Fruit fly (Drosophila melanogaster) whole organism, embryonic: ENCODE results near the gene rb.
A peak's percentile ranks its signal among the peaks of the same experiment; 100 is the strongest.

Experiments
- CG10267 ChIP-seq: fragments of 200-800 bp; sonication (Bioruptor generic); optimal IDR thresholded peaks from 2 replicates; lab custom pipeline; 2018; ENCODE audit warnings: missing biosample characterization, mild to moderate bottlenecking, missing genetic modification characterization, moderate library complexity
- CG13424 ChIP-seq: fragments of 200-800 bp; sonication (Bioruptor generic); optimal IDR thresholded peaks from 2 replicates; lab custom pipeline; 2019; ENCODE audit warnings: missing biosample characterization, mild to moderate bottlenecking, missing genetic modification characterization, moderate library complexity
- CG13624 ChIP-seq: fragments of 200-800 bp; sonication (Bioruptor generic); optimal IDR thresholded peaks from 2 replicates; lab custom pipeline; 2016; ENCODE audit warnings: missing biosample characterization, missing genetic modification characterization
- CG13775 ChIP-seq: fragments of 200-800 bp; sonication (Bioruptor generic); optimal IDR thresholded peaks from 3 replicates; lab custom pipeline; 2017; ENCODE audit warnings: missing biosample characterization, mild to moderate bottlenecking, missing genetic modification characterization
- CG14860 ChIP-seq: fragments of 200-800 bp; sonication (Bioruptor generic); IDR thresholded peaks from 3 replicates; pipeline ENCODE4 v1.3.6; 2022; ENCODE audit warnings: missing biosample characterization, missing genetic modification characterization; ENCODE audit not compliant: partially characterized antibody
- CG15479 ChIP-seq: fragments of 200-800 bp; sonication (Bioruptor generic); optimal IDR thresholded peaks from 3 replicates; lab custom pipeline; 2019; ENCODE audit warnings: missing biosample characterization, mild to moderate bottlenecking, missing genetic modification characterization, moderate library complexity
- CG1602 ChIP-seq: fragments of 200-800 bp; sonication (Bioruptor generic); optimal IDR thresholded peaks from 3 replicates; lab custom pipeline; 2016; ENCODE audit warnings: missing biosample characterization, missing genetic modification characterization
- CG1603 ChIP-seq: fragments of 200-800 bp; sonication (Bioruptor generic); optimal IDR thresholded peaks from 2 replicates; lab custom pipeline; 2019; ENCODE audit warnings: missing biosample characterization, mild to moderate bottlenecking, missing genetic modification characterization, moderate library complexity
- CG16779 ChIP-seq: fragments of 200-800 bp; sonication (Bioruptor generic); IDR thresholded peaks from 2 replicates; pipeline ENCODE4 v1.3.6; 2022; ENCODE audit warnings: missing biosample characterization, missing genetic modification characterization
- CG17361 ChIP-seq: fragments of 200-800 bp; sonication (Bioruptor generic); IDR thresholded peaks from 3 replicates; pipeline ENCODE4 v1.3.6; 2022; ENCODE audit warnings: missing biosample characterization, missing genetic modification characterization
- CG18476 ChIP-seq: fragments of 200-800 bp; sonication (Bioruptor generic); optimal IDR thresholded peaks from 2 replicates; lab custom pipeline; 2016; ENCODE audit warnings: missing biosample characterization, mild to moderate bottlenecking, missing genetic modification characterization
- CG18599 ChIP-seq: fragments of 200-800 bp; sonication (Bioruptor generic); optimal IDR thresholded peaks from 3 replicates; lab custom pipeline; 2017; ENCODE audit warnings: missing biosample characterization, missing genetic modification characterization, mild to moderate bottlenecking, moderate library complexity, missing genetic modification reagents
- CG2678 ChIP-seq: fragments of 200-800 bp; sonication (Bioruptor generic); optimal IDR thresholded peaks from 3 replicates; lab custom pipeline; 2019; ENCODE audit warnings: missing biosample characterization, mild to moderate bottlenecking, missing genetic modification characterization, moderate library complexity
- CG42726 ChIP-seq: fragments of 200-800 bp; sonication (Bioruptor generic); IDR thresholded peaks from 2 replicates; pipeline ENCODE4 v1.3.6; 2022; ENCODE audit warnings: missing biosample characterization, missing genetic modification characterization; ENCODE audit not compliant: partially characterized antibody
- CG4617 ChIP-seq: fragments of 200-800 bp; sonication (Bioruptor generic); optimal IDR thresholded peaks from 3 replicates; lab custom pipeline; 2016; ENCODE audit warnings: missing biosample characterization, missing genetic modification characterization, borderline replicate concordance
- CG5245 ChIP-seq: fragments of 200-800 bp; sonication (Bioruptor generic); optimal IDR thresholded peaks from 3 replicates; lab custom pipeline; 2016; ENCODE audit warnings: missing biosample characterization, missing genetic modification characterization
- CG6765 ChIP-seq: fragments of 200-800 bp; sonication (Bioruptor generic); optimal IDR thresholded peaks from 3 replicates; lab custom pipeline; 2017; ENCODE audit warnings: missing biosample characterization, mild to moderate bottlenecking, missing genetic modification characterization
- CG8290 ChIP-seq, 3 experiments: fragments of 200-800 bp; sonication (Bioruptor generic); optimal IDR thresholded peaks; 2 replicates each; lab custom pipeline; 2016 to 2019; ENCODE audit warnings: missing biosample characterization in 3 of 3, missing genetic modification characterization in 3 of 3, mild to moderate bottlenecking in 2 of 3, moderate library complexity in 1 of 3
- CG8478 ChIP-seq: fragments of >200 bp; optimal IDR thresholded peaks from 2 replicates; lab custom pipeline; 2018
- Elba2 ChIP-seq: fragments of 200-800 bp; sonication (Bioruptor generic); optimal IDR thresholded peaks from 3 replicates; lab custom pipeline; 2016; ENCODE audit warnings: missing biosample characterization, missing genetic modification characterization
- Fer1 ChIP-seq: fragments of 200-800 bp; sonication (Bioruptor generic); optimal IDR thresholded peaks from 2 replicates; lab custom pipeline; 2017; ENCODE audit warnings: missing biosample characterization, mild to moderate bottlenecking, missing genetic modification characterization
- HLHmδ ChIP-seq: fragments of 200-800 bp; sonication (Bioruptor generic); optimal IDR thresholded peaks from 2 replicates; lab custom pipeline; 2018; ENCODE audit warnings: missing biosample characterization, mild to moderate bottlenecking, missing genetic modification characterization, moderate library complexity
- HmgD ChIP-seq: fragments of 200-800 bp; sonication (Bioruptor generic); optimal IDR thresholded peaks from 3 replicates; lab custom pipeline; 2016; ENCODE audit warnings: missing biosample characterization, missing genetic modification characterization
- Med ChIP-seq: fragments of 200-800 bp; sonication (Bioruptor generic); peaks from one replicate; lab custom pipeline; 2016; ENCODE audit warnings: missing biosample characterization, missing genetic modification characterization, mild to moderate bottlenecking, inconsistent platforms, moderate library complexity
- NK7.1 ChIP-seq: fragments of 200-800 bp; sonication (Bioruptor generic); optimal IDR thresholded peaks from 3 replicates; lab custom pipeline; 2016; ENCODE audit warnings: missing biosample characterization, missing genetic modification characterization
- Oli ChIP-seq: fragments of 200-800 bp; sonication (Bioruptor generic); optimal IDR thresholded peaks from 2 replicates; lab custom pipeline; 2018; ENCODE audit warnings: missing biosample characterization, mild to moderate bottlenecking, missing genetic modification characterization, moderate library complexity
- Pdp1 ChIP-seq, 2 experiments: fragments of 200-800 bp; sonication (Bioruptor generic); optimal IDR thresholded peaks; 3 replicates each; lab custom pipeline; 2016; ENCODE audit warnings: missing biosample characterization in 2 of 2, missing genetic modification characterization in 2 of 2, mild to moderate bottlenecking in 1 of 2, moderate library complexity in 1 of 2
- Sin3A ChIP-seq: fragments of >200 bp; optimal IDR thresholded peaks from 2 replicates; lab custom pipeline; 2018
- Ssrp ChIP-seq: fragments of 200-800 bp; sonication (Bioruptor generic); optimal IDR thresholded peaks from 2 replicates; lab custom pipeline; 2018; ENCODE audit warnings: missing biosample characterization, mild to moderate bottlenecking, missing genetic modification characterization, moderate library complexity
- Xrp1 ChIP-seq: fragments of 200-800 bp; sonication (Bioruptor generic); IDR thresholded peaks from 2 replicates; pipeline ENCODE4 v1.3.6; 2022; ENCODE audit warnings: missing biosample characterization, missing genetic modification characterization
- ash1 ChIP-seq: fragments of 200-800 bp; sonication (Bioruptor generic); optimal IDR thresholded peaks from 2 replicates; lab custom pipeline; 2018; ENCODE audit warnings: missing biosample characterization, mild to moderate bottlenecking, missing genetic modification characterization
- az2 ChIP-seq: fragments of 200-800 bp; sonication (Bioruptor generic); optimal IDR thresholded peaks from 3 replicates; lab custom pipeline; 2016; ENCODE audit warnings: missing biosample characterization, missing genetic modification characterization
- bsh ChIP-seq, 2 experiments: fragments of 200-800 bp; sonication (Bioruptor generic); optimal IDR thresholded peaks; 2 replicates each; lab custom pipeline; 2017 to 2018; ENCODE audit warnings: mild to moderate bottlenecking in 2 of 2, missing biosample characterization in 2 of 2, missing genetic modification characterization in 2 of 2, moderate library complexity in 1 of 2
- cato ChIP-seq: fragments of 200-800 bp; sonication (Bioruptor generic); optimal IDR thresholded peaks from 2 replicates; lab custom pipeline; 2016; ENCODE audit warnings: missing biosample characterization, missing genetic modification characterization, borderline replicate concordance
- croc ChIP-seq: fragments of 200-800 bp; sonication (Bioruptor generic); conservative IDR thresholded peaks from 3 replicates; pipeline ENCODE4 v1.3.6; 2022; ENCODE audit warnings: missing biosample characterization, missing genetic modification characterization
- dmrt99B ChIP-seq: fragments of 200-800 bp; sonication (Bioruptor generic); optimal IDR thresholded peaks from 2 replicates; lab custom pipeline; 2018; ENCODE audit warnings: missing biosample characterization, mild to moderate bottlenecking, missing genetic modification characterization, moderate library complexity
- exex ChIP-seq: fragments of 200-800 bp; sonication (Bioruptor generic); optimal IDR thresholded peaks from 4 replicates; lab custom pipeline; 2018; ENCODE audit warnings: missing biosample characterization, mild to moderate bottlenecking, missing genetic modification characterization, moderate library complexity
- ftz-f1 ChIP-seq: fragments of 200-800 bp; sonication (Bioruptor generic); optimal IDR thresholded peaks from 2 replicates; lab custom pipeline; 2016; ENCODE audit warnings: missing biosample characterization, missing genetic modification characterization
- gem ChIP-seq: fragments of 200-800 bp; sonication (Bioruptor generic); optimal IDR thresholded peaks from 2 replicates; lab custom pipeline; 2019; ENCODE audit warnings: missing biosample characterization, mild to moderate bottlenecking, missing genetic modification characterization, moderate library complexity
- grn ChIP-seq: fragments of 200-800 bp; sonication (Bioruptor generic); optimal IDR thresholded peaks from 3 replicates; lab custom pipeline; 2017; ENCODE audit warnings: missing biosample characterization, missing genetic modification characterization
- hbn ChIP-seq: fragments of 200-800 bp; sonication (Bioruptor generic); IDR thresholded peaks from 2 replicates; pipeline ENCODE4 v1.3.6; 2022; ENCODE audit warnings: missing biosample characterization, missing genetic modification characterization; ENCODE audit not compliant: partially characterized antibody
- her ChIP-seq: fragments of 200-800 bp; sonication (Bioruptor generic); optimal IDR thresholded peaks from 2 replicates; lab custom pipeline; 2016; ENCODE audit warnings: missing biosample characterization, missing genetic modification characterization
- hkb ChIP-seq, 2 experiments: fragments of 200-800 bp in 1 of 2; fragments of >200 bp in 1 of 2; sonication (Bioruptor generic) in 1 of 2; IDR thresholded peaks in 1 of 2; optimal IDR thresholded peaks in 1 of 2; 2 replicates each; pipeline versions ENCODE4 v1.3.6 to Lab custom; 2017 to 2022; ENCODE audit warnings: missing biosample characterization in 1 of 2, missing genetic modification characterization in 1 of 2
- lab ChIP-seq: fragments of 200-800 bp; sonication (Bioruptor generic); optimal IDR thresholded peaks from 3 replicates; lab custom pipeline; 2017; ENCODE audit warnings: missing biosample characterization, missing genetic modification characterization, mild to moderate bottlenecking, moderate library complexity, missing genetic modification reagents
- pros ChIP-seq: fragments of 200-800 bp; sonication (Bioruptor generic); optimal IDR thresholded peaks from 3 replicates; lab custom pipeline; 2019; ENCODE audit warnings: missing biosample characterization, mild to moderate bottlenecking, missing genetic modification characterization, moderate library complexity
- pum ChIP-seq: fragments of 200-800 bp; sonication (Bioruptor generic); optimal IDR thresholded peaks from 2 replicates; lab custom pipeline; 2016; ENCODE audit warnings: missing biosample characterization, missing genetic modification characterization
- repo ChIP-seq: fragments of 200-800 bp; sonication (Bioruptor generic); optimal IDR thresholded peaks from 2 replicates; lab custom pipeline; 2016; ENCODE audit warnings: missing biosample characterization, missing genetic modification characterization
- seq ChIP-seq: fragments of 200-800 bp; sonication (Bioruptor generic); IDR thresholded peaks from 2 replicates; pipeline ENCODE4 v1.3.6; 2022; ENCODE audit warnings: missing biosample characterization, missing genetic modification characterization
- tap ChIP-seq: fragments of 200-800 bp; optimal IDR thresholded peaks from 3 replicates; lab custom pipeline; 2019; ENCODE audit warnings: missing biosample characterization, mild to moderate bottlenecking, missing genetic modification characterization, moderate library complexity
- unpg ChIP-seq: fragments of 200-800 bp; sonication (Bioruptor generic); optimal IDR thresholded peaks from 3 replicates; lab custom pipeline; 2018; ENCODE audit warnings: missing biosample characterization, mild to moderate bottlenecking, missing genetic modification characterization, moderate library complexity

The rb gene

dm6 chrX:4505318-4505717 lies 35.1 kb downstream of the rb start (continued):
- TF ChIP-seq CG13775 (peak; percentile 11), CG18476 (GFP tag; lab: Kevin White, UChicago) (no peak), CG1602 (GFP tag; lab: Kevin White, UChicago) (no peak), CG8478 (lab: Kevin White, UChicago) (no peak), pros (GFP tag; lab: Kevin White, UChicago) (no peak), CG2678 (tag; lab: Kevin White, UChicago) (peak; percentile 35), unpg (peak; percentile 29), Sin3A (lab: Kevin White, UChicago) (no peak), HmgD (GFP tag; lab: Kevin White, UChicago) (no peak), HLHmδ (GFP tag; lab: Kevin White, UChicago) (no peak), CG15479 (GFP tag; lab: Kevin White, UChicago) (no peak), hbn (GFP tag; lab: Robert Waterston, UW) (no peak), cato (no peak), CG6765 (GFP tag; lab: Kevin White, UChicago) (no peak), Oli (peak; percentile 14), ftz-f1 (no peak), Med (peak; percentile 72), CG16779 (no peak), CG13624 (GFP tag; lab: Kevin White, UChicago) (no peak), lab (peak; percentile 14), seq (GFP tag; lab: Robert Waterston, UW) (no peak), hkb (optimal IDR thresholded peaks at IDR 0.05; lab: Kevin White, UChicago) (no peak), hkb (GFP tag; IDR thresholded peaks at IDR 0.05; lab: Robert Waterston, UW) (no peak), her (GFP tag; lab: Kevin White, UChicago) (no peak), dmrt99B (tag; lab: Kevin White, UChicago) (peak; percentile 49), CG8290 (GFP tag; optimal IDR thresholded peaks at IDR 0.05; lab: Kevin White, UChicago) (no peak), CG8290 (tag; optimal IDR thresholded peaks at IDR 0.05; lab: Kevin White, UChicago) (no peak), Pdp1 (GFP tag; optimal IDR thresholded peaks at IDR 0.05; lab: Kevin White, UChicago) (peak; percentile 5 to 26), repo (no peak), NK7.1 (no peak), CG4617 (no peak), grn (GFP tag; lab: Kevin White, UChicago) (no peak), CG42726 (GFP tag; lab: Robert Waterston, UW) (no peak), pum (peak; percentile 23), tap (no peak), gem (tag; lab: Kevin White, UChicago) (peak; percentile 63), CG5245 (GFP tag; lab: Kevin White, UChicago) (peak; percentile 10), croc (GFP tag; lab: Robert Waterston, UW) (no peak), ash1 (GFP tag; lab: Kevin White, UChicago) (no peak), az2 (peak; percentile 4), Ssrp (tag; lab: Kevin White, UChicago) (peak; percentile 13), Fer1 (no peak), bsh (GFP tag; optimal IDR thresholded peaks at IDR 0.05; lab: Kevin White, UChicago) (peak in 1 of 2 experiments; percentile 39), CG10267 (tag; lab: Kevin White, UChicago) (peak; percentile 10), Xrp1 (peak; percentile 61; the same call in 1 of the 2 replicates), CG14860 (no peak), exex (tag; lab: Kevin White, UChicago) (no peak), CG13424 (tag; lab: Kevin White, UChicago) (peak; percentile 18), CG1603 (tag; lab: Kevin White, UChicago) (peak; percentile 35), Elba2 (GFP tag; lab: Kevin White, UChicago) (no peak), CG18599 (GFP tag; lab: Kevin White, UChicago) (peak; percentile 28), CG17361 (GFP tag; lab: Robert Waterston, UW) (no peak)
